Fruit fly (Drosophila melanogaster) whole organism, embryonic: Measurements from ENCODE around the gene CG17752.

Source experiments
- CG11456 ChIP-seq: fragments of 200-800 bp; sonication (Bioruptor generic); IDR thresholded peaks from 3 replicates; pipeline ENCODE4 v1.3.6; 2022; ENCODE audit warnings: missing biosample characterization, missing genetic modification characterization
- CG12942 ChIP-seq: fragments of 200-800 bp; sonication (Bioruptor generic); optimal IDR thresholded peaks from 3 replicates; lab custom pipeline; 2016; ENCODE audit warnings: missing biosample characterization, missing genetic modification characterization
- CG15601 ChIP-seq: fragments of 200-800 bp; sonication (Bioruptor generic); optimal IDR thresholded peaks from 3 replicates; lab custom pipeline; 2019; ENCODE audit warnings: missing biosample characterization, mild to moderate bottlenecking, missing genetic modification characterization, moderate library complexity
- CG18764 ChIP-seq: fragments of 200-800 bp; sonication (Bioruptor generic); optimal IDR thresholded peaks from 3 replicates; lab custom pipeline; 2016; ENCODE audit warnings: missing biosample characterization, missing genetic modification characterization
- CG2129 ChIP-seq: fragments of 200-800 bp; sonication (Bioruptor generic); IDR thresholded peaks from 2 replicates; pipeline ENCODE4 v1.3.6; 2022; ENCODE audit warnings: missing biosample characterization, missing genetic modification characterization; ENCODE audit not compliant: partially characterized antibody
- CG32532 ChIP-seq: fragments of 200-800 bp; sonication (Bioruptor generic); IDR thresholded peaks from 2 replicates; pipeline ENCODE4 v1.3.6; 2022; ENCODE audit warnings: missing biosample characterization, missing genetic modification characterization
- CG34224 ChIP-seq: fragments of 200-800 bp; sonication (Bioruptor generic); IDR thresholded peaks from 3 replicates; pipeline ENCODE4 v1.3.6; 2022; ENCODE audit warnings: missing biosample characterization, missing genetic modification characterization; ENCODE audit not compliant: partially characterized antibody
- CG34422 ChIP-seq: fragments of 200-800 bp; sonication (Bioruptor generic); IDR thresholded peaks from 3 replicates; pipeline ENCODE4 v1.3.6; 2022; ENCODE audit warnings: missing biosample characterization, missing genetic modification characterization
- CG6791 ChIP-seq: fragments of 200-800 bp; sonication (Bioruptor generic); IDR thresholded peaks from 3 replicates; pipeline ENCODE4 v1.3.6; 2022; ENCODE audit warnings: missing biosample characterization, missing genetic modification characterization; ENCODE audit not compliant: partially characterized antibody
- CG8290 ChIP-seq, 3 experiments: fragments of 200-800 bp; sonication (Bioruptor generic); optimal IDR thresholded peaks; 2 replicates each; lab custom pipeline; 2016 to 2019; ENCODE audit warnings: missing biosample characterization in 3 of 3, missing genetic modification characterization in 3 of 3, mild to moderate bottlenecking in 2 of 3, moderate library complexity in 1 of 3
- CG9932 ChIP-seq: fragments of 200-800 bp; sonication (Bioruptor generic); IDR thresholded peaks from 2 replicates; pipeline ENCODE4 v1.3.6; 2022; ENCODE audit warnings: missing biosample characterization, missing genetic modification characterization
- Chrac-16 ChIP-seq: fragments of 200-800 bp; sonication (Bioruptor generic); optimal IDR thresholded peaks from 3 replicates; lab custom pipeline; 2016; ENCODE audit warnings: missing biosample characterization, missing genetic modification characterization
- CrebB ChIP-seq: fragments of 200-800 bp; sonication (Bioruptor generic); optimal IDR thresholded peaks from 3 replicates; lab custom pipeline; 2018; ENCODE audit warnings: missing biosample characterization, mild to moderate bottlenecking, missing genetic modification characterization
- Dll ChIP-seq: fragments of 200-800 bp; sonication (Bioruptor generic); IDR thresholded peaks from 4 replicates; pipeline ENCODE4 v1.3.6; 2022; ENCODE audit warnings: missing biosample characterization, missing genetic modification characterization; ENCODE audit not compliant: partially characterized antibody
- Dp ChIP-seq: fragments of 200-800 bp; sonication (Bioruptor generic); optimal IDR thresholded peaks from 2 replicates; lab custom pipeline; 2018; ENCODE audit warnings: missing biosample characterization, mild to moderate bottlenecking, missing genetic modification characterization, moderate library complexity
- E2f2 ChIP-seq: fragments of 200-800 bp; sonication (Bioruptor generic); IDR thresholded peaks from 2 replicates; pipeline ENCODE4 v1.3.6; 2022; ENCODE audit warnings: missing biosample characterization, missing genetic modification characterization
- Ets65A ChIP-seq: fragments of 200-800 bp; sonication (Bioruptor generic); peaks from one replicate; lab custom pipeline; 2016; ENCODE audit warnings: missing biosample characterization, missing genetic modification characterization
- HLH4C ChIP-seq: fragments of 200-800 bp; sonication (Bioruptor generic); IDR thresholded peaks from 3 replicates; pipeline ENCODE4 v1.3.6; 2022; ENCODE audit warnings: missing biosample characterization, missing genetic modification characterization; ENCODE audit not compliant: partially characterized antibody
- NFAT ChIP-seq: fragments of 200-800 bp; sonication (Bioruptor generic); IDR thresholded peaks from 2 replicates; pipeline ENCODE4 v1.3.6; 2022; ENCODE audit warnings: missing biosample characterization, missing genetic modification characterization
- Ptx1 ChIP-seq: fragments of 200-800 bp; sonication (Bioruptor generic); IDR thresholded peaks from 2 replicates; pipeline ENCODE4 v1.3.6; 2022; ENCODE audit warnings: missing biosample characterization, missing genetic modification characterization
- Sry-δ ChIP-seq: fragments of 200-800 bp; sonication (Bioruptor generic); optimal IDR thresholded peaks from 2 replicates; lab custom pipeline; 2016; ENCODE audit warnings: missing biosample characterization, missing genetic modification characterization
- Xbp1 ChIP-seq: fragments of 200-800 bp; sonication (Bioruptor generic); optimal IDR thresholded peaks from 3 replicates; lab custom pipeline; 2016; ENCODE audit warnings: missing biosample characterization, mild to moderate bottlenecking, missing genetic modification characterization
- Xrp1 ChIP-seq: fragments of 200-800 bp; sonication (Bioruptor generic); IDR thresholded peaks from 2 replicates; pipeline ENCODE4 v1.3.6; 2022; ENCODE audit warnings: missing biosample characterization, missing genetic modification characterization
- ato ChIP-seq: fragments of 200-800 bp; sonication (Bioruptor generic); IDR thresholded peaks from 2 replicates; pipeline ENCODE4 v1.3.6; 2022; ENCODE audit warnings: missing biosample characterization, missing genetic modification characterization; ENCODE audit not compliant: partially characterized antibody
- bcd ChIP-seq: fragments of 200-800 bp; sonication (Bioruptor generic); optimal IDR thresholded peaks from 2 replicates; lab custom pipeline; 2017; ENCODE audit warnings: missing biosample characterization, mild to moderate bottlenecking, missing genetic modification characterization
- bsh ChIP-seq, 2 experiments: fragments of 200-800 bp; sonication (Bioruptor generic); optimal IDR thresholded peaks; 2 replicates each; lab custom pipeline; 2017 to 2018; ENCODE audit warnings: mild to moderate bottlenecking in 2 of 2, missing biosample characterization in 2 of 2, missing genetic modification characterization in 2 of 2, moderate library complexity in 1 of 2
- dan ChIP-seq: fragments of 200-800 bp; sonication (Bioruptor generic); IDR thresholded peaks from 2 replicates; pipeline ENCODE4 v1.3.6; 2022; ENCODE audit warnings: missing biosample characterization, missing genetic modification characterization
- hb ChIP-seq: fragments of 200-800 bp; sonication (Bioruptor generic); IDR thresholded peaks from 3 replicates; pipeline ENCODE4 v1.3.6; 2022; ENCODE audit warnings: missing biosample characterization, missing genetic modification characterization; ENCODE audit not compliant: partially characterized antibody
- inv ChIP-seq: fragments of 200-800 bp; sonication (Bioruptor generic); IDR thresholded peaks from 2 replicates; pipeline ENCODE4 v1.3.6; 2022; ENCODE audit warnings: missing biosample characterization, missing genetic modification characterization; ENCODE audit not compliant: partially characterized antibody
- ken ChIP-seq: fragments of 200-800 bp; sonication (Bioruptor generic); IDR thresholded peaks from 3 replicates; pipeline ENCODE4 v1.3.6; 2022; ENCODE audit warnings: missing biosample characterization, missing genetic modification characterization
- mld ChIP-seq: fragments of 200-800 bp; sonication (Bioruptor generic); IDR thresholded peaks from 3 replicates; pipeline ENCODE4 v1.3.6; 2022; ENCODE audit warnings: missing biosample characterization, missing genetic modification characterization; ENCODE audit not compliant: partially characterized antibody
- nerfin-2 ChIP-seq: fragments of 200-800 bp; sonication (Bioruptor generic); IDR thresholded peaks from 2 replicates; pipeline ENCODE4 v1.3.6; 2022; ENCODE audit warnings: missing biosample characterization, missing genetic modification characterization; ENCODE audit not compliant: partially characterized antibody
- pan ChIP-seq, 4 experiments: fragments of >200 bp in 3 of 4; fragments of 200-800 bp in 1 of 4; sonication (Bioruptor generic) in 1 of 4; optimal IDR thresholded peaks in 3 of 4; IDR thresholded peaks in 1 of 4; 2 replicates each; pipeline versions ENCODE4 v1.3.6 to Lab custom; 2017 to 2022; ENCODE audit warnings: missing biosample characterization in 2 of 4, missing genetic modification characterization in 2 of 4, mixed read lengths in 1 of 4
- pzg ChIP-seq: fragments of 200-800 bp; sonication (Bioruptor generic); optimal IDR thresholded peaks from 3 replicates; lab custom pipeline; 2018; ENCODE audit warnings: missing biosample characterization, mild to moderate bottlenecking, missing genetic modification characterization, moderate library complexity
- row ChIP-seq: fragments of 200-800 bp; sonication (Bioruptor generic); IDR thresholded peaks from 3 replicates; pipeline ENCODE4 v1.3.6; 2022; ENCODE audit warnings: missing biosample characterization, missing genetic modification characterization
- sens ChIP-seq: fragments of 200-800 bp; sonication (Bioruptor generic); peaks from one replicate; lab custom pipeline; 2016; ENCODE audit warnings: missing biosample characterization, missing genetic modification characterization
- tll ChIP-seq, 2 experiments: fragments of 200-800 bp in 1 of 2; fragments of >200 bp in 1 of 2; sonication (Bioruptor generic) in 1 of 2; optimal IDR thresholded peaks; 2 replicates each; lab custom pipeline; 2017 to 2019; ENCODE audit warnings: missing biosample characterization in 2 of 2, missing genetic modification characterization in 2 of 2, mild to moderate bottlenecking in 1 of 2, moderate library complexity in 1 of 2
- vvl ChIP-seq: fragments of 200-800 bp; sonication (Bioruptor generic); IDR thresholded peaks from 2 replicates; pipeline ENCODE4 v1.3.6; 2022; ENCODE audit warnings: missing biosample characterization, missing genetic modification characterization
- zen2 ChIP-seq: fragments of 200-800 bp; sonication (Bioruptor generic); IDR thresholded peaks from 3 replicates; pipeline ENCODE4 v1.3.6; 2022; ENCODE audit warnings: missing biosample characterization, missing genetic modification characterization; ENCODE audit not compliant: partially characterized antibody
- zfh2 ChIP-seq: fragments of 200-800 bp; sonication (Bioruptor generic); optimal IDR thresholded peaks from 2 replicates; lab custom pipeline; 2016; ENCODE audit warnings: missing biosample characterization, missing genetic modification characterization

Gene CG17752

dm6 chr3R:19644901-19645204 is 34.8 kb downstream of the CG17752 start, which contains the start of gene Nup58 (continued):
- TF ChIP-seq sens (GFP tag; lab: Kevin White, UChicago) (peak; percentile 87), E2f2 (peak; percentile 30; the same call in 1 of the 2 replicates), Dp (peak; percentile 18), CG32532 (GFP tag; lab: Robert Waterston, UW) (peak; percentile 40), Xrp1 (GFP tag; lab: Robert Waterston, UW) (peak; percentile 13; the same call in 1 of the 2 replicates), Chrac-16 (GFP tag; lab: Kevin White, UChicago) (no peak), Xbp1 (GFP tag; lab: Kevin White, UChicago) (peak; percentile 4), CG11456 (0 out of 3 replicates have a peak, but pooled peaks have one; percentile 29), hb (GFP tag; lab: Robert Waterston, UW) (peak; percentile 15; the same call in 1 of the 3 replicates), CG6791 (GFP tag; lab: Robert Waterston, UW) (peak; percentile 80), Ets65A (GFP tag; lab: Kevin White, UChicago) (peak; percentile 41), mld (peak; percentile 56; the same call in 1 of the 3 replicates), dan (GFP tag; lab: Robert Waterston, UW) (no peak), row (peak; percentile 42), HLH4C (GFP tag; lab: Robert Waterston, UW) (peak; percentile 64), bcd (GFP tag; lab: Kevin White, UChicago) (no peak), pzg (GFP tag; lab: Kevin White, UChicago) (peak; percentile 32), Sry-δ (peak; percentile 62), inv (GFP tag; lab: Robert Waterston, UW) (peak; percentile 57), CG34422 (peak; percentile 45; the same call in 1 of the 3 replicates), ato (GFP tag; lab: Robert Waterston, UW) (peak; percentile 76), nerfin-2 (GFP tag; lab: Robert Waterston, UW) (peak; percentile 55), CG12942 (GFP tag; lab: Kevin White, UChicago) (no peak), pan (optimal IDR thresholded peaks at IDR 0.05; lab: Kevin White, UChicago) (no peak), pan (GFP tag; optimal IDR thresholded peaks at IDR 0.05 in 1 of 2, IDR thresholded peaks at IDR 0.05 in 1 of 2) (peak in 1 of 2 experiments; percentile 56), CrebB (tag; lab: Kevin White, UChicago) (no peak), CG2129 (GFP tag; lab: Robert Waterston, UW) (peak; percentile 60), CG15601 (tag; lab: Kevin White, UChicago) (no peak), CG34224 (GFP tag; lab: Robert Waterston, UW) (peak; percentile 81), CG8290 (GFP tag; optimal IDR thresholded peaks at IDR 0.05; lab: Kevin White, UChicago) (no peak), CG8290 (tag; optimal IDR thresholded peaks at IDR 0.05; lab: Kevin White, UChicago) (peak in 1 of 2 experiments; percentile 53), CG18764 (GFP tag; lab: Kevin White, UChicago) (no peak), tll (GFP tag; optimal IDR thresholded peaks at IDR 0.05; lab: Kevin White, UChicago) (peak in 1 of 2 experiments; percentile 9), zen2 (GFP tag; lab: Robert Waterston, UW) (peak; percentile 76), vvl (GFP tag; lab: Robert Waterston, UW) (peak; percentile 48; the same call in 1 of the 2 replicates), CG9932 (peak; percentile 71), Ptx1 (GFP tag; lab: Robert Waterston, UW) (peak; percentile 14; the same call in 1 of the 2 replicates), zfh2 (peak; percentile 8), bsh (GFP tag; optimal IDR thresholded peaks at IDR 0.05; lab: Kevin White, UChicago) (no peak), ken (GFP tag; lab: Robert Waterston, UW) (no peak), Dll (GFP tag; lab: Robert Waterston, UW) (peak; percentile 88), NFAT (GFP tag; lab: Robert Waterston, UW) (peak; percentile 42; the same call in 1 of the 2 replicates)
